Worm (Caenorhabditis elegans) whole organism, L3 larva: ENCODE measurements around the gene F38E1.3.
A peak's percentile ranks its signal among the peaks of the same experiment; 100 is the strongest.

Experiments used
- R02D3.7 ChIP-seq: fragments of 150-350 bp; optimal IDR thresholded peaks from 2 replicates; lab custom pipeline; 2014; ENCODE audit warnings: missing biosample characterization, missing genetic modification characterization
- ZK546.5 ChIP-seq: sonication (generic microtip); optimal IDR thresholded peaks from 2 replicates; lab custom pipeline; 2017; ENCODE audit warnings: missing biosample characterization, missing genetic modification characterization
- aly-2 ChIP-seq: fragments of 150-350 bp; optimal IDR thresholded peaks from 2 replicates; lab custom pipeline; 2014; ENCODE audit warnings: missing biosample characterization, missing genetic modification characterization
- ama-1 ChIP-seq: fragments of 150-350 bp; optimal IDR thresholded peaks from 2 replicates; lab custom pipeline; 2018
- ceh-16 ChIP-seq: sonication (generic microtip); optimal IDR thresholded peaks from 2 replicates; lab custom pipeline; 2017; ENCODE audit warnings: missing biosample characterization, missing genetic modification characterization
- ceh-28 ChIP-seq: fragments of 150-350 bp; optimal IDR thresholded peaks from 2 replicates; lab custom pipeline; 2014; ENCODE audit warnings: missing biosample characterization, missing genetic modification reagents, missing genetic modification characterization
- ceh-82 ChIP-seq: fragments of 150-350 bp; optimal IDR thresholded peaks from 2 replicates; lab custom pipeline; 2014; ENCODE audit warnings: missing biosample characterization, missing genetic modification characterization
- ceh-9 ChIP-seq: sonication (generic microtip); optimal IDR thresholded peaks from 2 replicates; lab custom pipeline; 2018; ENCODE audit warnings: missing biosample characterization, missing genetic modification characterization
- daf-12 ChIP-seq: fragments of 150-350 bp; optimal IDR thresholded peaks from 2 replicates; lab custom pipeline; 2014; ENCODE audit warnings: missing biosample characterization, missing genetic modification reagents, missing genetic modification characterization
- egl-27 ChIP-seq: sonication (generic microtip); optimal IDR thresholded peaks from 4 replicates; lab custom pipeline; 2017; ENCODE audit warnings: missing biosample characterization, missing genetic modification reagents, missing genetic modification characterization
- egl-5 ChIP-seq: fragments of 150-350 bp; optimal IDR thresholded peaks from 2 replicates; lab custom pipeline; 2017; ENCODE audit warnings: missing biosample characterization, missing genetic modification reagents, missing genetic modification characterization, inconsistent platforms
- elt-1 ChIP-seq: fragments of 150-350 bp; optimal IDR thresholded peaks from 2 replicates; lab custom pipeline; 2014; ENCODE audit warnings: missing biosample characterization, missing genetic modification characterization
- elt-2 ChIP-seq: sonication (generic microtip); optimal IDR thresholded peaks from 2 replicates; lab custom pipeline; 2016; ENCODE audit warnings: missing genetic modification reagents, mild to moderate bottlenecking, missing genetic modification characterization, missing compliant biosample characterization
- elt-3 ChIP-seq, 3 experiments: fragments of 150-350 bp in 1 of 3; sonication (generic microtip) in 2 of 3; optimal IDR thresholded peaks; 2 replicates in 2 of 3; 4 replicates in 1 of 3; lab custom pipeline; 2014 to 2017; ENCODE audit warnings: missing biosample characterization in 3 of 3, missing genetic modification characterization in 3 of 3
- eor-1 ChIP-seq, 2 experiments: fragments of 150-350 bp; optimal IDR thresholded peaks; 2 replicates each; lab custom pipeline; 2014 to 2018; ENCODE audit warnings: missing biosample characterization in 2 of 2, missing genetic modification characterization in 2 of 2
- fkh-10 ChIP-seq: sonication (generic microtip); optimal IDR thresholded peaks from 2 replicates; lab custom pipeline; 2017; ENCODE audit warnings: missing biosample characterization, missing genetic modification reagents, missing genetic modification characterization
- fkh-2 ChIP-seq: fragments of 150-350 bp; optimal IDR thresholded peaks from 2 replicates; lab custom pipeline; 2014; ENCODE audit warnings: missing biosample characterization, missing genetic modification reagents, missing genetic modification characterization
- fos-1 ChIP-seq: fragments of 150-350 bp; optimal IDR thresholded peaks from 2 replicates; lab custom pipeline; 2014; ENCODE audit warnings: missing biosample characterization, missing genetic modification characterization
- hmg-11 ChIP-seq: sonication (generic microtip); optimal IDR thresholded peaks from 2 replicates; lab custom pipeline; 2016; ENCODE audit warnings: missing genetic modification characterization, missing compliant biosample characterization
- jun-1 ChIP-seq: fragments of 150-350 bp; optimal IDR thresholded peaks from 2 replicates; lab custom pipeline; 2014; ENCODE audit warnings: missing biosample characterization, missing genetic modification reagents, missing genetic modification characterization
- lin-15B ChIP-seq: fragments of 150-350 bp; optimal IDR thresholded peaks from 2 replicates; lab custom pipeline; 2014; ENCODE audit warnings: missing biosample characterization, missing genetic modification characterization
- lin-39 ChIP-seq: fragments of 150-350 bp; optimal IDR thresholded peaks from 2 replicates; lab custom pipeline; 2018; ENCODE audit warnings: missing biosample characterization, missing genetic modification reagents, missing genetic modification characterization
- lsy-12 ChIP-seq: sonication (generic microtip); optimal IDR thresholded peaks from 2 replicates; lab custom pipeline; 2016; ENCODE audit warnings: mild to moderate bottlenecking, missing genetic modification characterization, missing compliant biosample characterization
- mdl-1 ChIP-seq: fragments of 150-350 bp; optimal IDR thresholded peaks from 2 replicates; lab custom pipeline; 2014; ENCODE audit warnings: missing biosample characterization, missing genetic modification characterization
- mml-1 ChIP-seq: fragments of 150-350 bp; sonication (generic microtip); optimal IDR thresholded peaks from 3 replicates; lab custom pipeline; 2014; ENCODE audit warnings: missing biosample characterization, missing genetic modification characterization
- nfya-1 ChIP-seq: sonication (generic microtip); optimal IDR thresholded peaks from 2 replicates; lab custom pipeline; 2017; ENCODE audit warnings: missing genetic modification characterization, mild to moderate bottlenecking, missing compliant biosample characterization, antibody characterized with exemption, moderate library complexity; ENCODE audit not compliant: insufficient read depth
- nhr-11 ChIP-seq: fragments of 150-350 bp; optimal IDR thresholded peaks from 2 replicates; lab custom pipeline; 2014; ENCODE audit warnings: missing biosample characterization, missing genetic modification characterization
- nhr-12 ChIP-seq: fragments of 150-350 bp; optimal IDR thresholded peaks from 2 replicates; lab custom pipeline; 2014; ENCODE audit warnings: missing biosample characterization, missing genetic modification characterization
- nhr-23 ChIP-seq: fragments of 150-350 bp; optimal IDR thresholded peaks from 2 replicates; lab custom pipeline; 2014; ENCODE audit warnings: missing biosample characterization, missing genetic modification reagents, missing genetic modification characterization
- nhr-237 ChIP-seq: fragments of 150-350 bp; optimal IDR thresholded peaks from 2 replicates; lab custom pipeline; 2014; ENCODE audit warnings: missing biosample characterization, missing genetic modification characterization
- nhr-25 ChIP-seq: sonication (generic microtip); optimal IDR thresholded peaks from 2 replicates; lab custom pipeline; 2017; ENCODE audit warnings: missing biosample characterization, missing genetic modification characterization
- nhr-28 ChIP-seq: fragments of 150-350 bp; optimal IDR thresholded peaks from 2 replicates; lab custom pipeline; 2014; ENCODE audit warnings: missing biosample characterization, missing genetic modification characterization
- nhr-43 ChIP-seq: sonication (generic microtip); optimal IDR thresholded peaks from 2 replicates; lab custom pipeline; 2016; ENCODE audit warnings: mild to moderate bottlenecking, missing genetic modification characterization, missing compliant biosample characterization; ENCODE audit not compliant: poor library complexity, severe bottlenecking
- nhr-67 ChIP-seq: fragments of 150-350 bp; optimal IDR thresholded peaks from 2 replicates; lab custom pipeline; 2014; ENCODE audit warnings: missing biosample characterization, missing genetic modification characterization
- nhr-76 ChIP-seq: fragments of 150-350 bp; sonication (generic microtip); optimal IDR thresholded peaks from 5 replicates; lab custom pipeline; 2014; ENCODE audit warnings: missing biosample characterization, missing genetic modification characterization
- nhr-77 ChIP-seq: fragments of 150-350 bp; optimal IDR thresholded peaks from 2 replicates; lab custom pipeline; 2014; ENCODE audit warnings: missing biosample characterization, missing genetic modification characterization
- pha-4 ChIP-seq: fragments of 150-350 bp; optimal IDR thresholded peaks from 2 replicates; lab custom pipeline; 2014; ENCODE audit warnings: missing biosample characterization, missing genetic modification reagents, missing genetic modification characterization
- pqm-1 ChIP-seq: fragments of 150-350 bp; optimal IDR thresholded peaks from 2 replicates; lab custom pipeline; 2017; ENCODE audit warnings: missing biosample characterization, missing genetic modification characterization, inconsistent platforms
- sea-2 ChIP-seq: fragments of 150-350 bp; sonication (generic microtip); optimal IDR thresholded peaks from 4 replicates; lab custom pipeline; 2014; ENCODE audit warnings: missing biosample characterization, missing genetic modification reagents, missing genetic modification characterization
- skn-1 ChIP-seq: fragments of 150-350 bp; optimal IDR thresholded peaks from 2 replicates; lab custom pipeline; 2014; ENCODE audit warnings: missing biosample characterization, missing genetic modification characterization
- snpc-4 ChIP-seq: fragments of 150-350 bp; optimal IDR thresholded peaks from 2 replicates; lab custom pipeline; 2014; ENCODE audit warnings: missing biosample characterization, missing genetic modification characterization
- tbx-2 ChIP-seq: sonication (generic microtip); optimal IDR thresholded peaks from 2 replicates; lab custom pipeline; 2016; ENCODE audit warnings: mild to moderate bottlenecking, missing genetic modification characterization, missing compliant biosample characterization
- unc-39 ChIP-seq: sonication (generic microtip); optimal IDR thresholded peaks from 4 replicates; lab custom pipeline; 2017; ENCODE audit warnings: missing biosample characterization, missing genetic modification characterization
- unc-62 ChIP-seq: fragments of 150-350 bp; sonication (generic microtip); optimal IDR thresholded peaks from 4 replicates; lab custom pipeline; 2014; ENCODE audit warnings: missing biosample characterization, missing genetic modification reagents, missing genetic modification characterization
- zag-1 ChIP-seq: fragments of 150-350 bp; optimal IDR thresholded peaks from 2 replicates; lab custom pipeline; 2014; ENCODE audit warnings: missing biosample characterization, missing genetic modification characterization
- ztf-11 ChIP-seq: fragments of 150-350 bp; optimal IDR thresholded peaks from 2 replicates; lab custom pipeline; 2014; ENCODE audit warnings: missing biosample characterization, missing genetic modification characterization
- ztf-4 ChIP-seq: fragments of 150-350 bp; optimal IDR thresholded peaks from 2 replicates; lab custom pipeline; 2014; ENCODE audit warnings: missing biosample characterization, missing genetic modification characterization

Gene F38E1.3

DNA sequence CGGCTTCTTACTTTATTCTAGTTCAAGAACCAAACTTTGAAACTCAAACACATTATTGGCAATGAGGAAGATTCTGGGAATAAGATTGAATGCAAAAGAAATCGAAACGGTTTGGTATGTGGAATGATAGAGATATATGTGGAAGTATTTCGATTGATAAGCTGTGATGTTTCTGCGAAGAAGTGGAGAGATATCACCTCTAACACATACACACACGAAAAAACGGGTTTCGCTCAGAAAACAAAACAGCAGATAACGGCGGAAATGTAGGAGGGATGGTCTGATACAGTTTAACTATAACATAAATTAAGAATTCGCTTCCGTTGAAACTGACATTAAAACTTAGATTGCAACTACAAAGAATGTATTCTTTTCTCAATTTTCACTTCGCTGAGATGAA, 25.3 kb downstream of the F38E1.3 start:
- peak in 1 of 3 experiments; percentile 69 for TF ChIP-seq elt-3 (tag; optimal IDR thresholded peaks at IDR 0.05; lab: Kevin White, UChicago)
- TF ChIP-seq nhr-25 (tag; lab: Kevin White, UChicago) = no peak

DNA sequence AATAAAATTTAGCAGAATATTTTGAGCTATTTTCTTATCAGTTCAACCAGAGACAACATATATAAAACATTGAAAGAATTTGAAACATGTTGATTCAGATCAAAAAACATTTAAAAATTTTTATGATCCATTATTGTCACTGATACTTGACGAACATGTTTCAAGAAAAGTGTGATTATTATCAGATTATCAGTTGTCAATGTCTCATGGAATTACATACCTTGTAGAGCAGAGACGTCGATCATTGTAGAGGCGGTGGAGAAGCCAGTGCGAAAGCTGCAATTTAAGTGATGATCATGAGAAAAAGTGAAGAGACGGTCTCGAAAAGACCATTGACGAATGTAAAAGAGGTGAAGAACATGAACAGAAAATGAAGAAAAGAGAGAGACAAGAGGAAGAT, 26.4 kb downstream of the F38E1.3 start, which contains the start of gene F52E1.9:
Gene F52E1.9, minus strand, starts transcription at position 278 of the 400 bp plus-strand sequence.
- TF ChIP-seq skn-1 (tag; lab: Kevin White, UChicago) (no peak), pqm-1 (tag; lab: Kevin White, UChicago) (peak; percentile 44), ceh-9 (tag; lab: Kevin White, UChicago) (no peak), elt-2 (tag; lab: Kevin White, UChicago) (peak; percentile 93), nhr-76 (tag; lab: Kevin White, UChicago) (no peak), nfya-1 (tag; lab: Kevin White, UChicago) (no peak), nhr-12 (no peak), sea-2 (GFP tag; lab: Kevin White, UChicago) (no peak), R02D3.7 (tag; lab: Kevin White, UChicago) (no peak), lsy-12 (tag; lab: Kevin White, UChicago) (no peak), nhr-11 (tag; lab: Kevin White, UChicago) (no peak), zag-1 (tag; lab: Kevin White, UChicago) (no peak)

DNA sequence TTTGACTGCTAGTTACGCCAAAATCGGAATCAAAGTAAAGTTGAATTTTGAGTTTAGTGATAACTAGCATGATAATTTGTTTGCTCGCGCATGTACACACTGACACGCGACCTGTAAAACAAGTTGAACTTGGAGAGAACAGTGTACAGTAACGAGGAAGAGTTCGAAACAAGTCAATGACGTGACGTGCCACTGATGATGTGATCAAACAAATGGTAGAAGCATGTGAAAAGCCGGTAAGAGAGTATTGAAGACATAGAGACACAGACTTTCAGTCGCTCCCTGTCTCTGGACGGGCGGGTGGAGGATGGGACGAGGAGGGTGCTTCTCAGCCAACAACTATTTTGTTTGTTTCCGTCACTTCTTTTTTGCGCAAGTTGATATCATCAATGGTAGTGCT, 27.2 kb downstream of the F38E1.3 start:
- TF ChIP-seq nhr-76 (tag; lab: Kevin White, UChicago) (no peak), ztf-4 (no peak), nhr-67 (tag; lab: Kevin White, UChicago) (no peak), pqm-1 (tag; lab: Kevin White, UChicago) (peak; percentile 54), snpc-4 (tag; lab: Kevin White, UChicago) (no peak), daf-12 (tag; lab: Kevin White, UChicago) (no peak), elt-2 (tag; lab: Kevin White, UChicago) (peak; percentile 62), nhr-11 (tag; lab: Kevin White, UChicago) (no peak), ceh-16 (no peak), zag-1 (tag; lab: Kevin White, UChicago) (no peak), nfya-1 (tag; lab: Kevin White, UChicago) (no peak), ztf-11 (tag; lab: Kevin White, UChicago) (no peak), elt-3 (tag; optimal IDR thresholded peaks at IDR 0.05; lab: Kevin White, UChicago) (no peak), R02D3.7 (tag; lab: Kevin White, UChicago) (no peak), tbx-2 (tag; lab: Kevin White, UChicago) (no peak), jun-1 (tag; lab: Kevin White, UChicago) (peak; percentile 11), ceh-82 (tag; lab: Kevin White, UChicago) (no peak), pha-4 (tag; lab: Kevin White, UChicago) (peak; percentile 35), lin-15B (tag; lab: Kevin White, UChicago) (no peak), nhr-237 (tag; lab: Kevin White, UChicago) (no peak), nhr-43 (tag; lab: Kevin White, UChicago) (no peak), ama-1 (lab: Kevin White, UChicago) (no peak), fkh-10 (GFP tag; lab: Kevin White, UChicago) (no peak), ZK546.5 (tag; lab: Kevin White, UChicago) (no peak), lin-39 (no peak), hmg-11 (peak; percentile 32), aly-2 (tag; lab: Kevin White, UChicago) (no peak), nhr-77 (tag; lab: Kevin White, UChicago) (no peak), egl-5 (tag; lab: Kevin White, UChicago) (no peak), mml-1 (tag; lab: Kevin White, UChicago) (no peak), sea-2 (GFP tag; lab: Kevin White, UChicago) (no peak), egl-27 (tag; lab: Kevin White, UChicago) (no peak), nhr-12 (no peak), lsy-12 (tag; lab: Kevin White, UChicago) (no peak), mdl-1 (no peak), nhr-28 (tag; lab: Kevin White, UChicago) (no peak), nhr-25 (tag; lab: Kevin White, UChicago) (peak; percentile 42), nhr-23 (tag; lab: Kevin White, UChicago) (no peak), fos-1 (no peak), skn-1 (tag; lab: Kevin White, UChicago) (no peak), elt-1 (tag; lab: Kevin White, UChicago) (no peak), unc-39 (tag; lab: Kevin White, UChicago) (no peak), unc-62 (GFP tag; lab: Kevin White, UChicago) (no peak), eor-1 (tag; optimal IDR thresholded peaks at IDR 0.05; lab: Kevin White, UChicago) (no peak), ceh-9 (tag; lab: Kevin White, UChicago) (no peak), ceh-28 (tag; lab: Kevin White, UChicago) (no peak), fkh-2 (tag; lab: Kevin White, UChicago) (no peak)
